Fruit fly (Drosophila melanogaster) whole organism, embryonic: Measurements from ENCODE around the gene CG5498.
A peak's percentile ranks its signal among the peaks of the same experiment; 100 is the strongest.

Experiments used
- Abd-B ChIP-seq: fragments of 200-800 bp; sonication (Bioruptor generic); optimal IDR thresholded peaks from 2 replicates; lab custom pipeline; 2018; ENCODE audit warnings: missing biosample characterization, mild to moderate bottlenecking, missing genetic modification characterization, moderate library complexity
- Aef1 ChIP-seq: fragments of 200-800 bp; sonication (Bioruptor generic); IDR thresholded peaks from 3 replicates; pipeline ENCODE4 v1.3.6; 2022; ENCODE audit warnings: missing biosample characterization, missing genetic modification characterization
- Bteb2 ChIP-seq: fragments of 200-800 bp; sonication (Bioruptor generic); optimal IDR thresholded peaks from 2 replicates; lab custom pipeline; 2016; ENCODE audit warnings: missing biosample characterization, missing genetic modification characterization
- CG10543 ChIP-seq: fragments of 200-800 bp; sonication (Bioruptor generic); optimal IDR thresholded peaks from 3 replicates; lab custom pipeline; 2017; ENCODE audit warnings: missing biosample characterization, mild to moderate bottlenecking, missing genetic modification characterization, moderate library complexity
- CG10565 ChIP-seq: fragments of 200-800 bp; sonication (Bioruptor generic); optimal IDR thresholded peaks from 3 replicates; lab custom pipeline; 2016; ENCODE audit warnings: missing biosample characterization, mild to moderate bottlenecking, missing genetic modification characterization
- CG11093 ChIP-seq: fragments of 200-800 bp; sonication (Bioruptor generic); IDR thresholded peaks from 3 replicates; pipeline ENCODE4 v1.3.6; 2022; ENCODE audit warnings: missing biosample characterization, missing genetic modification characterization
- CG11723 ChIP-seq: fragments of 200-800 bp; sonication (Bioruptor generic); optimal IDR thresholded peaks from 2 replicates; lab custom pipeline; 2017; ENCODE audit warnings: missing biosample characterization, mild to moderate bottlenecking, missing genetic modification characterization
- CG13287 ChIP-seq: fragments of 200-800 bp; sonication (Bioruptor generic); IDR thresholded peaks from 2 replicates; pipeline ENCODE4 v1.3.6; 2022; ENCODE audit warnings: missing biosample characterization, missing genetic modification characterization; ENCODE audit not compliant: partially characterized antibody
- CG13424 ChIP-seq: fragments of 200-800 bp; sonication (Bioruptor generic); optimal IDR thresholded peaks from 2 replicates; lab custom pipeline; 2019; ENCODE audit warnings: missing biosample characterization, mild to moderate bottlenecking, missing genetic modification characterization, moderate library complexity
- CG15601 ChIP-seq: fragments of 200-800 bp; sonication (Bioruptor generic); optimal IDR thresholded peaks from 3 replicates; lab custom pipeline; 2019; ENCODE audit warnings: missing biosample characterization, mild to moderate bottlenecking, missing genetic modification characterization, moderate library complexity
- CG16779 ChIP-seq: fragments of 200-800 bp; sonication (Bioruptor generic); IDR thresholded peaks from 2 replicates; pipeline ENCODE4 v1.3.6; 2022; ENCODE audit warnings: missing biosample characterization, missing genetic modification characterization
- CG17328 ChIP-seq: fragments of 200-800 bp; sonication (Bioruptor generic); IDR thresholded peaks from 2 replicates; pipeline ENCODE4 v1.3.6; 2022; ENCODE audit warnings: missing biosample characterization, missing genetic modification characterization
- CG32532 ChIP-seq: fragments of 200-800 bp; sonication (Bioruptor generic); IDR thresholded peaks from 2 replicates; pipeline ENCODE4 v1.3.6; 2022; ENCODE audit warnings: missing biosample characterization, missing genetic modification characterization
- CG3407 ChIP-seq: fragments of 200-800 bp; sonication (Bioruptor generic); optimal IDR thresholded peaks from 2 replicates; lab custom pipeline; 2018; ENCODE audit warnings: missing biosample characterization, mild to moderate bottlenecking, missing genetic modification characterization
- CG3838 ChIP-seq: fragments of 200-800 bp; sonication (Bioruptor generic); optimal IDR thresholded peaks from 3 replicates; lab custom pipeline; 2016; ENCODE audit warnings: missing biosample characterization, missing genetic modification characterization
- CG4282 ChIP-seq: fragments of 200-800 bp; sonication (Bioruptor generic); optimal IDR thresholded peaks from 2 replicates; lab custom pipeline; 2016; ENCODE audit warnings: missing biosample characterization, missing genetic modification characterization
- CG6689 ChIP-seq: fragments of 200-800 bp; sonication (Bioruptor generic); IDR thresholded peaks from 2 replicates; pipeline ENCODE4 v1.3.6; 2022; ENCODE audit warnings: missing biosample characterization, missing genetic modification characterization
- CG7963 ChIP-seq: fragments of 200-800 bp; sonication (Bioruptor generic); IDR thresholded peaks from 3 replicates; pipeline ENCODE4 v1.3.6; 2022; ENCODE audit warnings: missing biosample characterization, missing genetic modification characterization; ENCODE audit not compliant: partially characterized antibody
- CoRest ChIP-seq: fragments of 200-800 bp; sonication (Bioruptor generic); optimal IDR thresholded peaks from 3 replicates; lab custom pipeline; 2018; ENCODE audit warnings: missing biosample characterization, mild to moderate bottlenecking, missing genetic modification characterization, moderate library complexity
- CrebB ChIP-seq: fragments of 200-800 bp; sonication (Bioruptor generic); optimal IDR thresholded peaks from 3 replicates; lab custom pipeline; 2018; ENCODE audit warnings: missing biosample characterization, mild to moderate bottlenecking, missing genetic modification characterization
- ERR ChIP-seq: fragments of 200-800 bp; sonication (Bioruptor generic); optimal IDR thresholded peaks from 2 replicates; lab custom pipeline; 2016; ENCODE audit warnings: missing biosample characterization, missing genetic modification characterization
- Fer2 ChIP-seq: fragments of 200-800 bp; sonication (Bioruptor generic); optimal IDR thresholded peaks from 2 replicates; lab custom pipeline; 2018; ENCODE audit warnings: missing biosample characterization, mild to moderate bottlenecking, missing genetic modification characterization, moderate library complexity
- Fer3 ChIP-seq: fragments of 200-800 bp; sonication (Bioruptor generic); optimal IDR thresholded peaks from 2 replicates; lab custom pipeline; 2018; ENCODE audit warnings: missing biosample characterization, mild to moderate bottlenecking, missing genetic modification characterization, moderate library complexity
- H2.0 ChIP-seq: fragments of 200-800 bp; sonication (Bioruptor generic); IDR thresholded peaks from 2 replicates; pipeline ENCODE4 v1.3.6; 2022; ENCODE audit warnings: missing biosample characterization, missing genetic modification characterization
- Hmr ChIP-seq: fragments of 200-800 bp; sonication (Bioruptor generic); optimal IDR thresholded peaks from 3 replicates; lab custom pipeline; 2017; ENCODE audit warnings: mild to moderate bottlenecking, missing biosample characterization, missing genetic modification reagents, missing genetic modification characterization
- MBD-R2 ChIP-seq: fragments of 200-800 bp; sonication (Bioruptor generic); IDR thresholded peaks from 2 replicates; pipeline ENCODE4 v1.3.6; 2022; ENCODE audit warnings: missing biosample characterization, missing genetic modification characterization
- Mad ChIP-seq: fragments of 200-800 bp; sonication (Bioruptor generic); optimal IDR thresholded peaks from 2 replicates; lab custom pipeline; 2016; ENCODE audit warnings: missing biosample characterization, missing genetic modification characterization
- Max ChIP-seq: fragments of 200-800 bp; sonication (Bioruptor generic); optimal IDR thresholded peaks from 2 replicates; lab custom pipeline; 2016; ENCODE audit warnings: missing biosample characterization, mild to moderate bottlenecking, missing genetic modification characterization
- Nf-YC ChIP-seq: fragments of 200-800 bp; optimal IDR thresholded peaks from 3 replicates; lab custom pipeline; 2019; ENCODE audit warnings: missing biosample characterization, mild to moderate bottlenecking, missing genetic modification characterization, moderate library complexity
- NfI ChIP-seq: fragments of 200-800 bp; sonication (Bioruptor generic); optimal IDR thresholded peaks from 3 replicates; lab custom pipeline; 2018; ENCODE audit warnings: missing biosample characterization, mild to moderate bottlenecking, missing genetic modification characterization, moderate library complexity
- Sox102F ChIP-seq: fragments of 200-800 bp; sonication (Bioruptor generic); optimal IDR thresholded peaks from 2 replicates; lab custom pipeline; 2018; ENCODE audit warnings: missing biosample characterization, mild to moderate bottlenecking, missing genetic modification characterization, moderate library complexity
- Spps ChIP-seq: fragments of 200-800 bp; sonication (Bioruptor generic); optimal IDR thresholded peaks from 2 replicates; lab custom pipeline; 2018; ENCODE audit warnings: missing biosample characterization, mild to moderate bottlenecking, missing genetic modification characterization
- Sry-β ChIP-seq: fragments of 200-800 bp; sonication (Bioruptor generic); optimal IDR thresholded peaks from 2 replicates; lab custom pipeline; 2018; ENCODE audit warnings: missing biosample characterization, mild to moderate bottlenecking, missing genetic modification characterization, moderate library complexity
- TFAM ChIP-seq: fragments of 200-800 bp; sonication (Bioruptor generic); optimal IDR thresholded peaks from 2 replicates; lab custom pipeline; 2017; ENCODE audit warnings: missing biosample characterization, missing genetic modification characterization, inconsistent platforms
- Taf1 ChIP-seq: fragments of 200-800 bp; sonication (Bioruptor generic); IDR thresholded peaks from 2 replicates; pipeline ENCODE4 v1.3.6; 2022; ENCODE audit warnings: missing biosample characterization, missing genetic modification characterization
- YL-1 ChIP-seq: fragments of 200-800 bp; sonication (Bioruptor generic); optimal IDR thresholded peaks from 3 replicates; lab custom pipeline; 2017; ENCODE audit warnings: missing biosample characterization, mild to moderate bottlenecking, missing genetic modification characterization
- aop ChIP-seq: fragments of 200-800 bp; sonication (Bioruptor generic); IDR thresholded peaks from 2 replicates; pipeline ENCODE4 v1.3.6; 2022; ENCODE audit warnings: missing biosample characterization, missing genetic modification characterization
- ash1 ChIP-seq: fragments of 200-800 bp; sonication (Bioruptor generic); optimal IDR thresholded peaks from 2 replicates; lab custom pipeline; 2018; ENCODE audit warnings: missing biosample characterization, mild to moderate bottlenecking, missing genetic modification characterization
- cato ChIP-seq: fragments of 200-800 bp; sonication (Bioruptor generic); optimal IDR thresholded peaks from 2 replicates; lab custom pipeline; 2016; ENCODE audit warnings: missing biosample characterization, missing genetic modification characterization, borderline replicate concordance
- croc ChIP-seq: fragments of 200-800 bp; sonication (Bioruptor generic); conservative IDR thresholded peaks from 3 replicates; pipeline ENCODE4 v1.3.6; 2022; ENCODE audit warnings: missing biosample characterization, missing genetic modification characterization
- dmrt99B ChIP-seq: fragments of 200-800 bp; sonication (Bioruptor generic); optimal IDR thresholded peaks from 2 replicates; lab custom pipeline; 2018; ENCODE audit warnings: missing biosample characterization, mild to moderate bottlenecking, missing genetic modification characterization, moderate library complexity
- dysf ChIP-seq: fragments of 200-800 bp; sonication (Bioruptor generic); IDR thresholded peaks from 3 replicates; pipeline ENCODE4 v1.3.6; 2022; ENCODE audit warnings: missing biosample characterization, missing genetic modification characterization
- kni ChIP-seq: fragments of 200-800 bp; sonication (Bioruptor generic); optimal IDR thresholded peaks from 3 replicates; lab custom pipeline; 2017; ENCODE audit warnings: mild to moderate bottlenecking, missing biosample characterization, missing genetic modification reagents, missing genetic modification characterization
- luna ChIP-seq: fragments of 200-800 bp; sonication (Bioruptor generic); optimal IDR thresholded peaks from 2 replicates; lab custom pipeline; 2016; ENCODE audit warnings: missing biosample characterization, missing genetic modification characterization
- nom ChIP-seq: fragments of 200-800 bp; sonication (Bioruptor generic); optimal IDR thresholded peaks from 2 replicates; lab custom pipeline; 2017; ENCODE audit warnings: missing biosample characterization, missing genetic modification characterization, mild to moderate bottlenecking, moderate library complexity, missing genetic modification reagents
- pfk ChIP-seq: fragments of 200-800 bp; sonication (Bioruptor generic); optimal IDR thresholded peaks from 2 replicates; lab custom pipeline; 2018; ENCODE audit warnings: missing biosample characterization, mild to moderate bottlenecking, missing genetic modification characterization, moderate library complexity
- ranshi ChIP-seq: fragments of 200-800 bp; sonication (Bioruptor generic); IDR thresholded peaks from 2 replicates; pipeline ENCODE4 v1.3.6; 2022; ENCODE audit warnings: missing biosample characterization, missing genetic modification characterization
- sim ChIP-seq: fragments of 200-800 bp; sonication (Bioruptor generic); IDR thresholded peaks from 2 replicates; pipeline ENCODE4 v1.3.6; 2022; ENCODE audit warnings: missing biosample characterization, missing genetic modification characterization
- wor ChIP-seq: fragments of 200-800 bp; sonication (Bioruptor generic); IDR thresholded peaks from 2 replicates; pipeline ENCODE4 v1.3.6; 2022; ENCODE audit warnings: missing biosample characterization, missing genetic modification characterization

CG5498 gene

dm6 chr3L:20401026-20401912 is 17.4 kb upstream of the CG5498 start, which contains the start of gene trbl (continued):
- TF ChIP-seq CG16779 (GFP tag; lab: Robert Waterston, UW) (no peak), dmrt99B (tag; lab: Kevin White, UChicago) (peak; percentile 23), aop (GFP tag; lab: Robert Waterston, UW) (no peak), CG4282 (GFP tag; lab: Kevin White, UChicago) (no peak), luna (GFP tag; lab: Kevin White, UChicago) (no peak), CG17328 (no peak), CG7963 (peak; percentile 80; the same call in 2 of the 3 replicates), CG10565 (GFP tag; lab: Kevin White, UChicago) (no peak), NfI (GFP tag; lab: Kevin White, UChicago) (no peak), wor (GFP tag; lab: Robert Waterston, UW) (no peak), kni (GFP tag; lab: Kevin White, UChicago) (peak; percentile 81), CG13424 (peak; percentile 6), CG11093 (GFP tag; lab: Robert Waterston, UW) (no peak), Fer2 (tag; lab: Kevin White, UChicago) (no peak), Max (GFP tag; lab: Kevin White, UChicago) (peak; percentile 26), Nf-YC (tag; lab: Kevin White, UChicago) (peak; percentile 59), Spps (tag; lab: Kevin White, UChicago) (no peak), Hmr (peak; percentile 59), nom (peak; percentile 58), CG15601 (no peak), ERR (GFP tag; lab: Kevin White, UChicago) (no peak), CG13287 (GFP tag; lab: Robert Waterston, UW) (peak; percentile 70), croc (GFP tag; lab: Robert Waterston, UW) (no peak), sim (GFP tag; lab: Robert Waterston, UW) (no peak), CG11723 (GFP tag; lab: Kevin White, UChicago) (peak; percentile 25), CG10543 (peak; percentile 81), TFAM (GFP tag; lab: Kevin White, UChicago) (no peak), H2.0 (GFP tag; lab: Robert Waterston, UW) (no peak), Abd-B (GFP tag; lab: Kevin White, UChicago) (no peak), CoRest (tag; lab: Kevin White, UChicago) (no peak), ash1 (GFP tag; lab: Kevin White, UChicago) (no peak), Sox102F (GFP tag; lab: Kevin White, UChicago) (no peak), Taf1 (GFP tag; lab: Robert Waterston, UW) (no peak), ranshi (GFP tag; lab: Robert Waterston, UW) (0 out of 2 replicates have a peak, but pooled peaks have one; percentile 7), CG32532 (peak; percentile 61; the same call in 1 of the 2 replicates), CrebB (tag; lab: Kevin White, UChicago) (peak; percentile 49), Fer3 (tag; lab: Kevin White, UChicago) (no peak), YL-1 (GFP tag; lab: Kevin White, UChicago) (no peak), pfk (GFP tag; lab: Kevin White, UChicago) (peak; percentile 52), MBD-R2 (GFP tag; lab: Robert Waterston, UW) (peak; percentile 23; the same call in 1 of the 2 replicates), Sry-β (GFP tag; lab: Kevin White, UChicago) (no peak), CG3407 (GFP tag; lab: Kevin White, UChicago) (peak; percentile 24), Bteb2 (GFP tag; lab: Kevin White, UChicago) (no peak), Mad (GFP tag; lab: Kevin White, UChicago) (no peak), CG6689 (GFP tag; lab: Robert Waterston, UW) (no peak), CG3838 (GFP tag; lab: Kevin White, UChicago) (no peak), Aef1 (GFP tag; lab: Robert Waterston, UW) (no peak), dysf (no peak), cato (no peak)
